Worm (Caenorhabditis elegans) whole organism, mixed stage, embryonic: ENCODE measurements around the gene str-233.

Experiments used
- ceh-39 ChIP-seq: fragments of 150-350 bp; optimal IDR thresholded peaks from 2 replicates; lab custom pipeline; 2014; ENCODE audit warnings: missing biosample characterization, missing genetic modification characterization
- elt-1 ChIP-seq: sonication (generic microtip); optimal IDR thresholded peaks from 2 replicates; lab custom pipeline; 2017; ENCODE audit warnings: missing genetic modification characterization, mild to moderate bottlenecking, missing compliant biosample characterization, antibody characterized with exemption, moderate library complexity, borderline replicate concordance; ENCODE audit not compliant: insufficient read depth
- elt-3 ChIP-seq: fragments of 150-350 bp; optimal IDR thresholded peaks from 2 replicates; lab custom pipeline; 2014; ENCODE audit warnings: missing biosample characterization, missing genetic modification characterization
- lsy-2 ChIP-seq: fragments of 150-350 bp; optimal IDR thresholded peaks from 2 replicates; lab custom pipeline; 2014; ENCODE audit warnings: missing biosample characterization, missing genetic modification characterization
- mab-5 ChIP-seq: fragments of 150-350 bp; optimal IDR thresholded peaks from 2 replicates; lab custom pipeline; 2014; ENCODE audit warnings: missing biosample characterization, missing genetic modification characterization
- mls-2 ChIP-seq: sonication (generic microtip); optimal IDR thresholded peaks from 2 replicates; lab custom pipeline; 2016; ENCODE audit warnings: mild to moderate bottlenecking, missing genetic modification characterization, moderate library complexity, missing compliant biosample characterization
- nhr-237 ChIP-seq: fragments of 150-350 bp; optimal IDR thresholded peaks from 2 replicates; lab custom pipeline; 2014; ENCODE audit warnings: missing biosample characterization, missing genetic modification characterization
- nhr-76 ChIP-seq: sonication (generic microtip); optimal IDR thresholded peaks from 2 replicates; lab custom pipeline; 2017; ENCODE audit warnings: missing biosample characterization, missing genetic modification characterization
- snpc-4 ChIP-seq: fragments of 150-350 bp; optimal IDR thresholded peaks from 2 replicates; lab custom pipeline; 2014; ENCODE audit warnings: missing biosample characterization, missing genetic modification characterization
- unc-62 ChIP-seq: fragments of 150-350 bp; optimal IDR thresholded peaks from 2 replicates; lab custom pipeline; 2014; ENCODE audit warnings: missing biosample characterization, missing genetic modification reagents, missing genetic modification characterization
- ztf-11 ChIP-seq: fragments of 150-350 bp; optimal IDR thresholded peaks from 2 replicates; lab custom pipeline; 2014; ENCODE audit warnings: missing biosample characterization, missing genetic modification characterization

- TF ChIP-seq unc-62 (GFP tag; lab: Kevin White, UChicago) (no peak), snpc-4 (no peak), ztf-11 (tag; lab: Kevin White, UChicago) (no peak), ceh-39 (peak; percentile 11), nhr-76 (tag; lab: Kevin White, UChicago) (no peak), nhr-237 (tag; lab: Kevin White, UChicago) (no peak), elt-3 (tag; lab: Kevin White, UChicago) (no peak), lsy-2 (tag; lab: Kevin White, UChicago) (no peak), mab-5 (tag; lab: Kevin White, UChicago) (no peak), elt-1 (tag; lab: Kevin White, UChicago) (no peak), mls-2 (tag; lab: Kevin White, UChicago) (no peak)
Measured at ce11 chrV:16041412-16041811, 31.9 kb upstream of the str-233 start.
